Fruit fly (Drosophila melanogaster): ENCODE measurements around the gene CG43610.

dm6 chr2L:6821631-6822030 is 22.6 kb downstream of the CG43610 start, which contains the start of gene sens-2:
- TF ChIP-seq CG8632 (GFP tag; optimal IDR thresholded peaks at IDR 0.05) (no peak), cyc (GFP tag; optimal IDR thresholded peaks at IDR 0.05) (no peak), ss (GFP tag; optimal IDR thresholded peaks at IDR 0.05) (no peak), Ets96B (tag; optimal IDR thresholded peaks at IDR 0.05) (no peak), Hr39 (GFP tag; optimal IDR thresholded peaks at IDR 0.05) (no peak)
